Worm (Caenorhabditis elegans): ENCODE results near the gene clc-1.

DNA sequence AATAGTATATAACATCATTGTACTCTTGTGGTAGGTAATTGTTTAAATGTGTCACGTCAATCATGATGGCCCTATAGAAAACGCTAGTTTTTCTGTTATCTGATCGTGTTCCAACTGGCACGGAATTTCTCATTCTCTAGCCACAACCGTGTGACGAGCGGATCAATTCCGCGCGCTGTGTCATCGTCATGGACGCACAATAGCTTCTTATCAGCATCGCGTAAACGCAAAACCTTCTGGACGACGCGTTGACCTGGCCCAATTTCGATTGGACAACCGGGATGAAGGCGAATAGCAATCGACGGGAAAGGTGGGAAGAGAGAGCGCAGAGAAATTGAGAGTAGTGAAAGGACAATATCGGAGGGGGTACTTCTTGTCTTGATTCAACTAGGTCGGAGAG, 9.8 kb downstream of the clc-1 start, which contains the start of gene lpr-3:
- TF ChIP-seq nhr-77 (tag; optimal IDR thresholded peaks at IDR 0.05) (no peak), unc-62 (GFP tag; optimal IDR thresholded peaks at IDR 0.05) (no peak), zag-1 (tag; optimal IDR thresholded peaks at IDR 0.05) (no peak), nhr-237 (tag; optimal IDR thresholded peaks at IDR 0.05) (no peak)

Data from whole organism, L1 larva.